Worm (Caenorhabditis elegans): ENCODE measurements around the gene W09G12.9.
"Not testable (repeated sequence)": the region's sequence is repeated elsewhere in the genome, so short reads cannot be mapped to it uniquely, and the experiment has no call there.

The W09G12.9 gene

ce11 chrIV:1182292-1182691, 34.1 kb upstream of the W09G12.9 start, which contains the start of gene rmif-2:
TSS of gene rmif-2 (plus strand) at chrIV:1182592.
- TF ChIP-seq Y105C5A.15 (GFP tag; IDR thresholded peaks at IDR 0.05); lim-7 (GFP tag; IDR thresholded peaks at IDR 0.05); hif-1 (tag; optimal IDR thresholded peaks at IDR 0.05): not testable (repeated sequence)

ce11 chrIV:1187502-1187901, 28.9 kb upstream of the W09G12.9 start, which contains the start of gene mdt-20:
TSS of gene mdt-20 (plus strand) at chrIV:1187802.
- peak; percentile 63 for TF ChIP-seq aha-1 (tag)

- TF ChIP-seq pqm-1 (tag; optimal IDR thresholded peaks at IDR 0.05) = no peak
- TF ChIP-seq egl-43 (GFP tag; IDR thresholded peaks at IDR 0.05) = no peak
- TF ChIP-seq daf-12 (tag; optimal IDR thresholded peaks at IDR 0.05) = no peak
- no peak for TF ChIP-seq saeg-2 (GFP tag; IDR thresholded peaks at IDR 0.05)
- TF ChIP-seq mes-2 (tag; optimal IDR thresholded peaks at IDR 0.05; ENCODE audit: poor library complexity, severe bottlenecking) = no peak
- no peak for TF ChIP-seq R02D3.7 (tag; optimal IDR thresholded peaks at IDR 0.05)
- TF ChIP-seq T26A8.4 (GFP tag; IDR thresholded peaks at IDR 0.05) = no peak
- no peak for TF ChIP-seq ceh-20 (GFP tag; IDR thresholded peaks at IDR 0.05)
- no peak for TF ChIP-seq F37D6.2 (tag; optimal IDR thresholded peaks at IDR 0.05)
- TF ChIP-seq tra-1 (GFP tag; IDR thresholded peaks at IDR 0.05) = no peak
- no peak for TF ChIP-seq lsy-2 (tag; optimal IDR thresholded peaks at IDR 0.05)
Measured at ce11 chrIV:1192765-1193164, 23.6 kb upstream of the W09G12.9 start, which contains the start of gene spl-3. TSS of gene spl-3 (plus strand) at chrIV:1193065.

- TF ChIP-seq dpl-1 (GFP tag; optimal IDR thresholded peaks at IDR 0.05) = no peak
- TF ChIP-seq dmd-8 (GFP tag; IDR thresholded peaks at IDR 0.05) = 0 out of 2 replicates have a peak, but pooled peaks have one; percentile 27
- TF ChIP-seq egl-43 (GFP tag; IDR thresholded peaks at IDR 0.05) = 0 out of 2 replicates have a peak, but pooled peaks have one; percentile 8
- TF ChIP-seq R02D3.7 (tag; optimal IDR thresholded peaks at IDR 0.05) = no peak
- TF ChIP-seq tra-1 (GFP tag; IDR thresholded peaks at IDR 0.05) = no peak
- TF ChIP-seq D1046.2 (GFP tag; IDR thresholded peaks at IDR 0.05) = no peak
- peak; percentile 69 for TF ChIP-seq set-16 (GFP tag; IDR thresholded peaks at IDR 0.05)
- no peak for TF ChIP-seq nhr-10 (tag; optimal IDR thresholded peaks at IDR 0.05)
- TF ChIP-seq ZK546.5 (tag; optimal IDR thresholded peaks at IDR 0.05) = no peak
- TF ChIP-seq nhr-6 (tag; optimal IDR thresholded peaks at IDR 0.05) = no peak
- no peak for TF ChIP-seq nhr-76 (tag; optimal IDR thresholded peaks at IDR 0.05)
- TF ChIP-seq ceh-28 (tag; optimal IDR thresholded peaks at IDR 0.05) = no peak
- no peak for TF ChIP-seq mep-1 (tag; optimal IDR thresholded peaks at IDR 0.05)
- TF ChIP-seq hmg-1.1 (GFP tag; IDR thresholded peaks at IDR 0.05) = no peak
Measured at ce11 chrIV:1199501-1199900, 16.9 kb upstream of the W09G12.9 start.

- no peak for TF ChIP-seq nhr-102 (tag; optimal IDR thresholded peaks at IDR 0.05)
- TF ChIP-seq arid-1 (GFP tag; conservative IDR thresholded peaks at IDR 0.05) = no peak
- no peak for TF ChIP-seq lin-13 (GFP tag; optimal IDR thresholded peaks at IDR 0.05)
- TF ChIP-seq nhr-41 (GFP tag; IDR thresholded peaks at IDR 0.05) = no peak
- no peak for TF ChIP-seq nhr-76 (tag; optimal IDR thresholded peaks at IDR 0.05)
- TF ChIP-seq vab-7 (GFP tag; IDR thresholded peaks at IDR 0.05) = no peak
- no peak for TF ChIP-seq mdl-1 (tag; optimal IDR thresholded peaks at IDR 0.05)
- TF ChIP-seq hmg-1.1 (GFP tag; IDR thresholded peaks at IDR 0.05) = no peak
- TF ChIP-seq duxl-1 (tag; optimal IDR thresholded peaks at IDR 0.05; ENCODE audit: poor library complexity) = no peak
- TF ChIP-seq zfp-2 (tag; optimal IDR thresholded peaks at IDR 0.05) = no peak
Measured at ce11 chrIV:1204870-1205269, 11.5 kb upstream of the W09G12.9 start, which contains the start of gene dsl-2. TSS of gene dsl-2 (minus strand) at chrIV:1204970.
